Worm (Caenorhabditis elegans) whole organism, L2 larva: ENCODE measurements around the gene del-9.

Experiments
- ama-1 ChIP-seq: fragments of 150-350 bp; optimal IDR thresholded peaks from 2 replicates; lab custom pipeline; 2018; ENCODE audit warnings: inconsistent platforms
- crh-2 ChIP-seq: sonication (generic microtip); optimal IDR thresholded peaks from 2 replicates; lab custom pipeline; 2017; ENCODE audit warnings: missing biosample characterization, missing genetic modification characterization
- dmd-4 ChIP-seq: sonication (generic microtip); optimal IDR thresholded peaks from 2 replicates; lab custom pipeline; 2017; ENCODE audit warnings: missing biosample characterization, missing genetic modification characterization
- lin-39 ChIP-seq: fragments of 150-350 bp; optimal IDR thresholded peaks from 2 replicates; lab custom pipeline; 2014; ENCODE audit warnings: missing biosample characterization, missing genetic modification reagents, missing genetic modification characterization
- nhr-11 ChIP-seq: fragments of 150-350 bp; optimal IDR thresholded peaks from 2 replicates; lab custom pipeline; 2014; ENCODE audit warnings: missing biosample characterization, missing genetic modification characterization
- nhr-237 ChIP-seq: fragments of 150-350 bp; optimal IDR thresholded peaks from 2 replicates; lab custom pipeline; 2014; ENCODE audit warnings: missing biosample characterization, missing genetic modification characterization
- snpc-4 ChIP-seq: fragments of 150-350 bp; optimal IDR thresholded peaks from 2 replicates; lab custom pipeline; 2014; ENCODE audit warnings: missing biosample characterization, missing genetic modification characterization

- TF ChIP-seq dmd-4 (tag; lab: Kevin White, UChicago) (no peak), nhr-11 (no peak), crh-2 (tag; lab: Kevin White, UChicago) (peak; percentile 87), lin-39 (tag; lab: Kevin White, UChicago) (no peak), ama-1 (lab: Kevin White, UChicago) (no peak), nhr-237 (tag; lab: Kevin White, UChicago) (no peak), snpc-4 (tag; lab: Kevin White, UChicago) (peak; percentile 49)
These were observed 11.4 kb downstream of the del-9 start, which contains the start of gene C18B2.4 for ce11 chrX:3605727-3606126.
